Worm (Caenorhabditis elegans) whole organism, L4 larva: ENCODE measurements around the gene eak-7.

Source experiments
- T26A8.4 ChIP-seq: fragments of 200-800 bp; sonication (Bioruptor generic); IDR thresholded peaks from 2 replicates; pipeline ENCODE4 v1.3.6; 2022; ENCODE audit warnings: missing genetic modification characterization, missing compliant biosample characterization
- ZK337.2 ChIP-seq: fragments of 200-800 bp; sonication (Bioruptor generic); IDR thresholded peaks from 2 replicates; pipeline ENCODE4 v1.3.6; 2022; ENCODE audit warnings: missing genetic modification reagents, missing genetic modification characterization, missing compliant biosample characterization
- ceh-32 ChIP-seq: sonication (generic microtip); optimal IDR thresholded peaks from 2 replicates; lab custom pipeline; 2016; ENCODE audit warnings: mild to moderate bottlenecking, missing genetic modification characterization, missing compliant biosample characterization; ENCODE audit not compliant: poor library complexity

DNA sequence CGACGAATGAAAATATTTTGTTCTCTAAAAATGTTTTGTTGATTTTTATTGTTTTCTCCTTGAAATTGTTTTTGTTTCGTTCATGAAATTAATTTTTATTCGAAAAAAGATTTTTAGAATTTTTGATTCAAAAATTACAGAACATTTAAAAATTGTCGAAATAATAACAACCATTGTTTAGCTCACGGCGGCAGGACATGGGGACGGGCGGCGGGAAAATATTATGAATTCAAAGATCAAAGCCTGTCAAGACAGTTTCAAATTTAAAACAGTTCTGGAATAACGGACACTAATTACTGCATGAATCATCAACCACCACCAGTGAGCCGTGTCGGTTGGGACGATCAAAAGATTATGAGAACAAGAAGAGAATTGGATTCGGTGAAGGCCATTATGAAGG, 5.2 kb downstream of the eak-7 start, which contains the start of gene snb-7:
- TF ChIP-seq T26A8.4 (GFP tag; lab: Robert Waterston, UW) (no peak), ceh-32 (tag; lab: Kevin White, UChicago) (no peak), ZK337.2 (no peak)
